Worm (Caenorhabditis elegans): Measurements from ENCODE around the gene H03E18.2.

ce11 chrX:8477048-8477806 lies 43.1 kb downstream of the H03E18.2 start:
- TF ChIP-seq che-1 (tag; optimal IDR thresholded peaks at IDR 0.05) (no peak), ama-1 (optimal IDR thresholded peaks at IDR 0.05) (no peak), sox-4 (tag; optimal IDR thresholded peaks at IDR 0.05) (no peak), mec-3 (tag; optimal IDR thresholded peaks at IDR 0.05; ENCODE audit: borderline replicate concordance) (no peak)
